Worm (Caenorhabditis elegans): ENCODE data around the gene F33G12.7.

ce11 chrII:5019389-5020108 lies 20.9 kb downstream of the F33G12.7 start:
- TF ChIP-seq nhr-237 (tag; optimal IDR thresholded peaks at IDR 0.05) (no peak), ceh-8 (GFP tag; optimal IDR thresholded peaks at IDR 0.05) (no peak)

Data from whole organism, L1 larva.